Worm (Caenorhabditis elegans) whole organism, young adult: ENCODE measurements around the gene C05C10.3.

Experiments used
- C17E4.6 ChIP-seq: fragments of 200-800 bp; sonication (Bioruptor generic); IDR thresholded peaks from 2 replicates; pipeline ENCODE4 v1.3.6; 2022; ENCODE audit warnings: missing genetic modification reagents, missing genetic modification characterization, missing compliant biosample characterization
- D2030.7 ChIP-seq: fragments of 200-800 bp; sonication (Bioruptor generic); IDR thresholded peaks from 2 replicates; pipeline ENCODE4 v1.3.6; 2022; ENCODE audit warnings: missing genetic modification reagents, missing genetic modification characterization, missing compliant biosample characterization
- F10E7.11 ChIP-seq: sonication (generic microtip); optimal IDR thresholded peaks from 2 replicates; lab custom pipeline; 2017; ENCODE audit warnings: mild to moderate bottlenecking, missing genetic modification characterization, moderate library complexity, missing compliant biosample characterization
- F22D6.2 ChIP-seq: sonication (generic microtip); optimal IDR thresholded peaks from 2 replicates; lab custom pipeline; 2016; ENCODE audit warnings: mild to moderate bottlenecking, missing genetic modification characterization, missing compliant biosample characterization
- F37B4.10 ChIP-seq: fragments of 200-800 bp; sonication (Bioruptor generic); IDR thresholded peaks from 2 replicates; pipeline ENCODE4 v1.3.6; 2022; ENCODE audit warnings: missing genetic modification characterization, missing compliant biosample characterization
- F49E8.2 ChIP-seq: sonication (generic microtip); optimal IDR thresholded peaks from 3 replicates; lab custom pipeline; 2017; ENCODE audit warnings: missing genetic modification characterization, mild to moderate bottlenecking, missing compliant biosample characterization, antibody characterized with exemption, moderate library complexity; ENCODE audit not compliant: insufficient read depth
- Y56A3A.18 ChIP-seq: fragments of 200-800 bp; sonication (Bioruptor generic); IDR thresholded peaks from 2 replicates; pipeline ENCODE4 v1.3.6; 2022; ENCODE audit warnings: missing genetic modification reagents, missing genetic modification characterization, missing compliant biosample characterization
- Y79H2A.3 ChIP-seq: fragments of 200-800 bp; sonication (Bioruptor generic); conservative IDR thresholded peaks from 2 replicates; pipeline ENCODE4 v1.3.6; 2022; ENCODE audit warnings: missing genetic modification reagents, missing genetic modification characterization, missing compliant biosample characterization
- ZK185.1 ChIP-seq: sonication (generic microtip); optimal IDR thresholded peaks from 2 replicates; lab custom pipeline; 2016; ENCODE audit warnings: mild to moderate bottlenecking, missing genetic modification characterization, missing compliant biosample characterization; ENCODE audit not compliant: poor library complexity, severe bottlenecking
- ama-1 ChIP-seq, 3 experiments: fragments of 150-350 bp in 1 of 3; sonication (generic microtip) in 2 of 3; optimal IDR thresholded peaks; 2 replicates each; lab custom pipeline; 2014 to 2018; ENCODE audit warnings: missing biosample characterization in 2 of 3, missing genetic modification characterization in 2 of 3, missing genetic modification reagents in 2 of 3
- atf-7 ChIP-seq: sonication (generic microtip); optimal IDR thresholded peaks from 2 replicates; lab custom pipeline; 2017; ENCODE audit warnings: mild to moderate bottlenecking, missing genetic modification characterization, missing compliant biosample characterization
- athp-1 ChIP-seq: sonication (generic microtip); optimal IDR thresholded peaks from 2 replicates; lab custom pipeline; 2017; ENCODE audit warnings: mild to moderate bottlenecking, missing genetic modification characterization, missing compliant biosample characterization
- attf-6 ChIP-seq: fragments of 200-800 bp; sonication (Bioruptor generic); IDR thresholded peaks from 2 replicates; pipeline ENCODE4 v1.3.6; 2022; ENCODE audit warnings: missing genetic modification reagents, missing genetic modification characterization, missing compliant biosample characterization
- bed-2 ChIP-seq: fragments of 200-800 bp; sonication (Bioruptor generic); IDR thresholded peaks from 2 replicates; pipeline ENCODE4 v1.3.6; 2022; ENCODE audit warnings: missing genetic modification reagents, missing genetic modification characterization, missing compliant biosample characterization
- ceh-27 ChIP-seq: fragments of 200-800 bp; sonication (Bioruptor generic); optimal IDR thresholded peaks from 2 replicates; lab custom pipeline; 2018; ENCODE audit warnings: mild to moderate bottlenecking, missing genetic modification characterization, moderate library complexity, missing compliant biosample characterization
- ceh-91 ChIP-seq: fragments of 200-800 bp; sonication (Bioruptor generic); IDR thresholded peaks from 2 replicates; pipeline ENCODE4 v1.3.6; 2022; ENCODE audit warnings: missing genetic modification reagents, missing genetic modification characterization, missing compliant biosample characterization
- dox-1 ChIP-seq: fragments of 200-800 bp; sonication (Bioruptor generic); IDR thresholded peaks from 2 replicates; pipeline ENCODE4 v1.3.6; 2022; ENCODE audit warnings: missing genetic modification reagents, missing genetic modification characterization, missing compliant biosample characterization
- dpff-1 ChIP-seq: sonication (generic microtip); optimal IDR thresholded peaks from 2 replicates; lab custom pipeline; 2017; ENCODE audit warnings: mild to moderate bottlenecking, missing genetic modification characterization, missing compliant biosample characterization
- dpl-1 ChIP-seq: fragments of 150-350 bp; optimal IDR thresholded peaks from 2 replicates; lab custom pipeline; 2014; ENCODE audit warnings: missing biosample characterization, missing genetic modification reagents, missing genetic modification characterization
- egl-18 ChIP-seq: fragments of 200-800 bp; sonication (Bioruptor generic); IDR thresholded peaks from 2 replicates; pipeline ENCODE4 v1.3.6; 2022; ENCODE audit warnings: missing genetic modification reagents, missing genetic modification characterization, missing compliant biosample characterization
- egl-44 ChIP-seq: fragments of 200-800 bp; sonication (Bioruptor generic); IDR thresholded peaks from 2 replicates; pipeline ENCODE4 v1.3.6; 2022; ENCODE audit warnings: missing genetic modification reagents, missing genetic modification characterization, missing compliant biosample characterization
- ekl-4 ChIP-seq: fragments of 200-800 bp; sonication (Bioruptor generic); IDR thresholded peaks from 2 replicates; pipeline ENCODE4 v1.3.6; 2022; ENCODE audit warnings: missing genetic modification reagents, missing genetic modification characterization, missing compliant biosample characterization
- gei-17 ChIP-seq: fragments of 200-800 bp; sonication (Bioruptor generic); optimal IDR thresholded peaks from 2 replicates; lab custom pipeline; 2018; ENCODE audit warnings: mild to moderate bottlenecking, missing genetic modification characterization, missing compliant biosample characterization
- hmg-1.2 ChIP-seq: fragments of 200-800 bp; sonication (Bioruptor generic); IDR thresholded peaks from 2 replicates; pipeline ENCODE4 v1.3.6; 2022; ENCODE audit warnings: missing genetic modification reagents, missing genetic modification characterization, missing compliant biosample characterization
- hsf-1 ChIP-seq: fragments of 200-800 bp; sonication (Bioruptor generic); IDR thresholded peaks from 2 replicates; pipeline ENCODE4 v1.3.6; 2022; ENCODE audit warnings: missing genetic modification reagents, missing genetic modification characterization, missing compliant biosample characterization
- lag-1 ChIP-seq: fragments of 200-800 bp; sonication (Bioruptor generic); IDR thresholded peaks from 2 replicates; pipeline ENCODE4 v1.3.6; 2022; ENCODE audit warnings: missing genetic modification reagents, missing genetic modification characterization, missing compliant biosample characterization
- let-526 ChIP-seq: fragments of 200-800 bp; sonication (Bioruptor generic); IDR thresholded peaks from 2 replicates; pipeline ENCODE4 v1.3.6; 2022; ENCODE audit warnings: missing genetic modification reagents, missing genetic modification characterization, missing compliant biosample characterization
- let-607 ChIP-seq, 2 experiments: fragments of 200-800 bp in 1 of 2; sonication (Bioruptor generic) in 1 of 2; sonication (generic microtip) in 1 of 2; optimal IDR thresholded peaks; 2 replicates each; lab custom pipeline; 2016 to 2018; ENCODE audit warnings: mild to moderate bottlenecking in 2 of 2, missing compliant biosample characterization in 2 of 2, missing genetic modification characterization in 2 of 2, moderate library complexity in 2 of 2, missing genotype in 1 of 2
- lin-35 ChIP-seq, 3 experiments: fragments of 150-350 bp in 2 of 3; sonication (generic microtip) in 1 of 3; optimal IDR thresholded peaks; 2 replicates each; lab custom pipeline; 2014 to 2018; ENCODE audit warnings: missing biosample characterization in 3 of 3, missing genetic modification characterization in 3 of 3, missing genetic modification reagents in 3 of 3
- madf-6 ChIP-seq: fragments of 200-800 bp; sonication (Bioruptor generic); IDR thresholded peaks from 2 replicates; pipeline ENCODE4 v1.3.6; 2022; ENCODE audit warnings: missing genetic modification reagents, missing genetic modification characterization, missing compliant biosample characterization
- mel-28 ChIP-seq: sonication (generic microtip); optimal IDR thresholded peaks from 2 replicates; lab custom pipeline; 2016; ENCODE audit warnings: borderline replicate concordance, mild to moderate bottlenecking, missing genetic modification characterization, missing compliant biosample characterization
- nhr-90 ChIP-seq: sonication (generic microtip); optimal IDR thresholded peaks from 2 replicates; lab custom pipeline; 2016; ENCODE audit warnings: missing genotype, mild to moderate bottlenecking, missing genetic modification characterization, missing compliant biosample characterization
- rpc-1 ChIP-seq, 2 experiments: fragments of 150-350 bp in 1 of 2; sonication (generic microtip) in 1 of 2; optimal IDR thresholded peaks; 2 replicates each; lab custom pipeline; 2014 to 2018; ENCODE audit warnings: missing biosample characterization in 1 of 2, missing genetic modification characterization in 1 of 2, missing genetic modification reagents in 1 of 2, missing genotype in 1 of 2
- sea-2 ChIP-seq: fragments of 200-800 bp; sonication (Bioruptor generic); IDR thresholded peaks from 2 replicates; pipeline ENCODE4 v1.3.6; 2022; ENCODE audit warnings: missing genetic modification characterization, missing compliant biosample characterization
- snpc-3.4 ChIP-seq: sonication (generic microtip); optimal IDR thresholded peaks from 2 replicates; lab custom pipeline; 2017; ENCODE audit warnings: missing genetic modification characterization, mild to moderate bottlenecking, missing compliant biosample characterization, antibody characterized with exemption, moderate library complexity, missing genotype, missing genetic modification reagents
- tlf-1 ChIP-seq: fragments of 200-800 bp; sonication (Bioruptor generic); optimal IDR thresholded peaks from 2 replicates; lab custom pipeline; 2018; ENCODE audit warnings: mild to moderate bottlenecking, missing genetic modification characterization, missing compliant biosample characterization
- ztf-18 ChIP-seq: sonication (generic microtip); optimal IDR thresholded peaks from 2 replicates; lab custom pipeline; 2016; ENCODE audit warnings: missing genotype, mild to moderate bottlenecking, missing genetic modification characterization, missing compliant biosample characterization
- ztf-22 ChIP-seq: fragments of 200-800 bp; sonication (Bioruptor generic); optimal IDR thresholded peaks from 2 replicates; lab custom pipeline; 2018; ENCODE audit warnings: mild to moderate bottlenecking, missing genetic modification characterization, moderate library complexity, missing compliant biosample characterization
- ztf-25 ChIP-seq: fragments of 200-800 bp; sonication (Bioruptor generic); IDR thresholded peaks from 2 replicates; pipeline ENCODE4 v1.3.6; 2022; ENCODE audit warnings: missing genetic modification reagents, missing genetic modification characterization, missing compliant biosample characterization

The C05C10.3 gene

ce11 chrII:9891823-9892222, 44.9 kb downstream of the C05C10.3 start (continued):
- TF ChIP-seq ama-1 (optimal IDR thresholded peaks at IDR 0.05; lab: Kevin White, UChicago) = no peak
- TF ChIP-seq ama-1 (GFP tag; optimal IDR thresholded peaks at IDR 0.05; lab: Kevin White, UChicago) = no peak
- no peak for TF ChIP-seq C17E4.6 (GFP tag; lab: Robert Waterston, UW)
- TF ChIP-seq rpc-1 (optimal IDR thresholded peaks at IDR 0.05; lab: Kevin White, UChicago) = no peak
- TF ChIP-seq rpc-1 (tag; optimal IDR thresholded peaks at IDR 0.05; lab: Kevin White, UChicago) = no peak
- TF ChIP-seq F22D6.2 (tag; lab: Kevin White, UChicago) = no peak
- no peak for TF ChIP-seq mel-28 (tag; lab: Kevin White, UChicago)
- TF ChIP-seq D2030.7 (GFP tag; lab: Robert Waterston, UW) = no peak
- TF ChIP-seq egl-18 (GFP tag; lab: Robert Waterston, UW) = no peak
- no peak for TF ChIP-seq dpl-1 (GFP tag; lab: Kevin White, UChicago)
- TF ChIP-seq Y79H2A.3 = no peak
- no peak for TF ChIP-seq ceh-91 (GFP tag; lab: Robert Waterston, UW)
- peak; percentile 38; the same call in 1 of the 2 replicates for TF ChIP-seq dox-1 (GFP tag; lab: Robert Waterston, UW)
- TF ChIP-seq ztf-22 (GFP tag; lab: Kevin White, UChicago) = peak; percentile 55
- TF ChIP-seq lag-1 (GFP tag; lab: Robert Waterston, UW) = no peak
- TF ChIP-seq nhr-90 (tag; lab: Kevin White, UChicago) = peak; percentile 6
- no peak for TF ChIP-seq F10E7.11
- no peak for TF ChIP-seq dpff-1
- no peak for TF ChIP-seq athp-1
- no peak for TF ChIP-seq hsf-1 (GFP tag; lab: Robert Waterston, UW)
- no peak for TF ChIP-seq sea-2

- TF ChIP-seq let-607 (tag; optimal IDR thresholded peaks at IDR 0.05; lab: Kevin White, UChicago) (peak in 1 of 2 experiments; percentile 7), attf-6 (GFP tag; lab: Robert Waterston, UW) (no peak), lin-35 (GFP tag; optimal IDR thresholded peaks at IDR 0.05; lab: Kevin White, UChicago) (no peak), tlf-1 (GFP tag; lab: Kevin White, UChicago) (no peak), ztf-18 (tag; lab: Kevin White, UChicago) (no peak), egl-44 (GFP tag; lab: Robert Waterston, UW) (no peak), ZK185.1 (tag; lab: Kevin White, UChicago) (peak; percentile 12), hmg-1.2 (GFP tag; lab: Robert Waterston, UW) (peak; percentile 48; the same call in 1 of the 2 replicates), ztf-25 (GFP tag; lab: Robert Waterston, UW) (0 out of 2 replicates have a peak, but pooled peaks have one; percentile 56), snpc-3.4 (no peak), bed-2 (no peak), F49E8.2 (tag; lab: Kevin White, UChicago) (no peak), ceh-27 (peak; percentile 28), gei-17 (GFP tag; lab: Kevin White, UChicago) (no peak), Y56A3A.18 (GFP tag; lab: Robert Waterston, UW) (0 out of 2 replicates have a peak, but pooled peaks have one; percentile 52), let-526 (GFP tag; lab: Robert Waterston, UW) (no peak), F37B4.10 (no peak), dpff-1 (no peak), ekl-4 (no peak), atf-7 (no peak), hsf-1 (GFP tag; lab: Robert Waterston, UW) (no peak), dpl-1 (GFP tag; lab: Kevin White, UChicago) (no peak), madf-6 (GFP tag; lab: Robert Waterston, UW) (peak; percentile 26; the same call in 1 of the 2 replicates)
Observed at ce11 chrII:9891031-9891689, 45.5 kb downstream of the C05C10.3 start, which contains the start of gene vgln-1. vgln-1 (minus strand) TSS chrII:9891081.
